Worm (Caenorhabditis elegans): ENCODE measurements around the gene K03B4.1.

Gene K03B4.1

ce11 chrV:4737727-4738126 lies 48.6 kb downstream of the K03B4.1 start, which contains the start of gene F39G3.2:
F39G3.2 (plus strand) TSS chrV:4737831.
- TF ChIP-seq elt-2 (tag; optimal IDR thresholded peaks at IDR 0.05) (peak; percentile 98), ets-4 (tag; optimal IDR thresholded peaks at IDR 0.05) (no peak), C38D4.7 (GFP tag; optimal IDR thresholded peaks at IDR 0.05) (no peak), nhr-232 (tag; optimal IDR thresholded peaks at IDR 0.05) (no peak)
